Fruit fly (Drosophila melanogaster): ENCODE measurements around the gene Aptx.

- no peak for TF ChIP-seq pad (GFP tag; optimal IDR thresholded peaks at IDR 0.05)
- no peak for TF ChIP-seq bab1 (GFP tag; optimal IDR thresholded peaks at IDR 0.05)
- no peak for TF ChIP-seq CG1620 (GFP tag; optimal IDR thresholded peaks at IDR 0.05)
- TF ChIP-seq toe (GFP tag; optimal IDR thresholded peaks at IDR 0.05): no peak
- TF ChIP-seq CG5204 (GFP tag; optimal IDR thresholded peaks at IDR 0.05): no peak
- TF ChIP-seq CG7045 (GFP tag; optimal IDR thresholded peaks at IDR 0.05): no peak
- no peak for TF ChIP-seq ovo (GFP tag; optimal IDR thresholded peaks at IDR 0.05)
- TF ChIP-seq Crg-1 (GFP tag; optimal IDR thresholded peaks at IDR 0.05): no peak
- TF ChIP-seq Hr96 (GFP tag; optimal IDR thresholded peaks at IDR 0.05): no peak
- no peak for TF ChIP-seq CG11617 (GFP tag; optimal IDR thresholded peaks at IDR 0.05)
- no peak for TF ChIP-seq cnc (optimal IDR thresholded peaks at IDR 0.05)
- no peak for TF ChIP-seq kay (GFP tag; ENCODE audit: borderline replicate concordance)
These were observed 1.0 kb downstream of the Aptx start for dm6 chr3R:19404296-19404695.
